Fruit fly (Drosophila melanogaster): ENCODE results near the gene CG4098.

Gene CG4098

dm6 chr3L:16582678-16583315 lies 26.4 kb downstream of the CG4098 start, which contains the start of gene Rpn12 (continued):
- TF ChIP-seq ERR (GFP tag; optimal IDR thresholded peaks at IDR 0.05) (no peak), CG8359 (GFP tag; optimal IDR thresholded peaks at IDR 0.05; ENCODE audit: borderline replicate concordance) (no peak), CG15479 (GFP tag; optimal IDR thresholded peaks at IDR 0.05) (no peak), jigr1 (GFP tag; IDR thresholded peaks at IDR 0.05) (no peak; the same call in 2 of the 3 replicates), Kr (GFP tag; optimal IDR thresholded peaks at IDR 0.05) (no peak), kah (GFP tag; optimal IDR thresholded peaks at IDR 0.05) (no peak), CG7963 (GFP tag; IDR thresholded peaks at IDR 0.05; ENCODE audit: partially characterized antibody) (peak; percentile 74; the same call in 2 of the 3 replicates), CG6689 (GFP tag; IDR thresholded peaks at IDR 0.05) (0 out of 2 replicates have a peak, but pooled peaks have one; percentile 16), YL-1 (GFP tag; optimal IDR thresholded peaks at IDR 0.05) (peak; percentile 23), inv (GFP tag; IDR thresholded peaks at IDR 0.05; ENCODE audit: partially characterized antibody) (peak; percentile 51), tap (tag; optimal IDR thresholded peaks at IDR 0.05) (no peak), CG5953 (GFP tag; IDR thresholded peaks at IDR 0.05) (no peak), CG11504 (tag; optimal IDR thresholded peaks at IDR 0.05) (no peak), CG12236 (GFP tag; optimal IDR thresholded peaks at IDR 0.05) (no peak), sisA (GFP tag; IDR thresholded peaks at IDR 0.05) (no peak), mirr (GFP tag; optimal IDR thresholded peaks at IDR 0.05) (no peak), CG17802 (tag; optimal IDR thresholded peaks at IDR 0.05) (no peak), Poxn (GFP tag; IDR thresholded peaks at IDR 0.05) (no peak), Hand (GFP tag; optimal IDR thresholded peaks at IDR 0.05) (no peak), CG12769 (tag; optimal IDR thresholded peaks at IDR 0.05) (no peak), cas (GFP tag; IDR thresholded peaks at IDR 0.05) (no peak), Opbp (GFP tag; IDR thresholded peaks at IDR 0.05; ENCODE audit: partially characterized antibody) (peak; percentile 78; the same call in 2 of the 3 replicates), Gug (GFP tag; IDR thresholded peaks at IDR 0.05) (no peak), CG12299 (tag; optimal IDR thresholded peaks at IDR 0.05) (no peak), gt (GFP tag; IDR thresholded peaks at IDR 0.05) (no peak), gcm (GFP tag; optimal IDR thresholded peaks at IDR 0.05) (no peak), gfzf (GFP tag; optimal IDR thresholded peaks at IDR 0.05) (peak; percentile 8), so (GFP tag; IDR thresholded peaks at IDR 0.05) (no peak), CG17361 (GFP tag; IDR thresholded peaks at IDR 0.05) (peak; percentile 55; the same call in 2 of the 3 replicates), abd-A (tag; optimal IDR thresholded peaks at IDR 0.05) (no peak), Six4 (GFP tag; optimal IDR thresholded peaks at IDR 0.05) (no peak), NC2β (GFP tag; optimal IDR thresholded peaks at IDR 0.05) (no peak), schlank (tag; optimal IDR thresholded peaks at IDR 0.05) (no peak), CG10959 (GFP tag; IDR thresholded peaks at IDR 0.05) (no peak), z (GFP tag; IDR thresholded peaks at IDR 0.05) (no peak), nau (GFP tag; optimal IDR thresholded peaks at IDR 0.05) (no peak), crc (GFP tag; optimal IDR thresholded peaks at IDR 0.05) (no peak), CG9215 (GFP tag; IDR thresholded peaks at IDR 0.05) (no peak), CG10565 (GFP tag; optimal IDR thresholded peaks at IDR 0.05) (no peak), CG2116 (GFP tag; optimal IDR thresholded peaks at IDR 0.05) (peak; percentile 75), emc (GFP tag; optimal IDR thresholded peaks at IDR 0.05) (no peak), CG15601 (tag; optimal IDR thresholded peaks at IDR 0.05) (no peak), vfl (GFP tag; optimal IDR thresholded peaks at IDR 0.05) (no peak), ewg (GFP tag; optimal IDR thresholded peaks at IDR 0.05) (no peak), CG42726 (GFP tag; IDR thresholded peaks at IDR 0.05; ENCODE audit: partially characterized antibody) (no peak; the same call in 1 of the 2 replicates), Side (GFP tag; optimal IDR thresholded peaks at IDR 0.05) (no peak), gsb-n (tag; optimal IDR thresholded peaks at IDR 0.05) (no peak), CG1024 (GFP tag; IDR thresholded peaks at IDR 0.05) (no peak), jumu (GFP tag; optimal IDR thresholded peaks at IDR 0.05) (no peak), CHES-1-like (GFP tag; optimal IDR thresholded peaks at IDR 0.05) (peak; percentile 36)
